Worm (Caenorhabditis elegans) whole organism, young adult: Measurements from ENCODE around the gene mlck-1.

ENCODE experiments used
- B0336.3 ChIP-seq: fragments of 200-800 bp; sonication (Bioruptor generic); IDR thresholded peaks from 2 replicates; pipeline ENCODE4 v1.3.6; 2022; ENCODE audit warnings: missing genetic modification characterization, missing compliant biosample characterization
- K12H6.12 ChIP-seq: fragments of 200-800 bp; sonication (Bioruptor generic); optimal IDR thresholded peaks from 2 replicates; lab custom pipeline; 2018; ENCODE audit warnings: mild to moderate bottlenecking, missing genetic modification characterization, missing compliant biosample characterization
- ZK185.1 ChIP-seq: sonication (generic microtip); optimal IDR thresholded peaks from 2 replicates; lab custom pipeline; 2016; ENCODE audit warnings: mild to moderate bottlenecking, missing genetic modification characterization, missing compliant biosample characterization; ENCODE audit not compliant: poor library complexity, severe bottlenecking
- bed-1 ChIP-seq: fragments of 200-800 bp; sonication (Bioruptor generic); IDR thresholded peaks from 2 replicates; pipeline ENCODE4 v1.3.6; 2022; ENCODE audit warnings: missing genetic modification reagents, missing genetic modification characterization, missing compliant biosample characterization
- cebp-1 ChIP-seq, 2 experiments: fragments of 200-800 bp in 1 of 2; sonication (Bioruptor generic) in 1 of 2; sonication (generic microtip) in 1 of 2; IDR thresholded peaks in 1 of 2; optimal IDR thresholded peaks in 1 of 2; 2 replicates each; pipeline versions ENCODE4 v1.3.6 to Lab custom; 2017 to 2022; ENCODE audit warnings: missing compliant biosample characterization in 2 of 2, missing genetic modification characterization in 2 of 2, mild to moderate bottlenecking in 1 of 2, missing genetic modification reagents in 1 of 2, moderate library complexity in 1 of 2
- ceh-40 ChIP-seq: fragments of 200-800 bp; sonication (Bioruptor generic); IDR thresholded peaks from 2 replicates; pipeline ENCODE4 v1.3.6; 2022; ENCODE audit warnings: missing genetic modification characterization, missing compliant biosample characterization
- ets-4 ChIP-seq: fragments of 200-800 bp; sonication (Bioruptor generic); optimal IDR thresholded peaks from 2 replicates; lab custom pipeline; 2018; ENCODE audit warnings: mild to moderate bottlenecking, missing genetic modification characterization, missing compliant biosample characterization
- hsf-1 ChIP-seq: fragments of 200-800 bp; sonication (Bioruptor generic); IDR thresholded peaks from 2 replicates; pipeline ENCODE4 v1.3.6; 2022; ENCODE audit warnings: missing genetic modification reagents, missing genetic modification characterization, missing compliant biosample characterization
- lin-40 ChIP-seq: sonication (generic microtip); optimal IDR thresholded peaks from 2 replicates; lab custom pipeline; 2016; ENCODE audit warnings: missing genetic modification characterization, mild to moderate bottlenecking, missing compliant biosample characterization, missing genotype, missing genetic modification reagents
- tbx-9 ChIP-seq: sonication (generic microtip); optimal IDR thresholded peaks from 2 replicates; lab custom pipeline; 2016; ENCODE audit warnings: borderline replicate concordance, missing genetic modification characterization, inconsistent platforms, missing compliant biosample characterization
- unc-62 ChIP-seq: fragments of 150-350 bp; optimal IDR thresholded peaks from 2 replicates; lab custom pipeline; 2014; ENCODE audit warnings: missing biosample characterization, missing genetic modification reagents, missing genetic modification characterization
- zfh-2 ChIP-seq: fragments of 200-800 bp; sonication (Bioruptor generic); conservative IDR thresholded peaks from 2 replicates; pipeline ENCODE4 v1.3.6; 2022; ENCODE audit warnings: missing genetic modification reagents, missing genetic modification characterization, missing compliant biosample characterization
- ztf-18 ChIP-seq: sonication (generic microtip); optimal IDR thresholded peaks from 2 replicates; lab custom pipeline; 2016; ENCODE audit warnings: missing genotype, mild to moderate bottlenecking, missing genetic modification characterization, missing compliant biosample characterization

- TF ChIP-seq zfh-2 (GFP tag; lab: Robert Waterston, UW) (no peak), B0336.3 (GFP tag; lab: Robert Waterston, UW) (no peak), cebp-1 (GFP tag; IDR thresholded peaks at IDR 0.05; lab: Robert Waterston, UW) (no peak), cebp-1 (tag; optimal IDR thresholded peaks at IDR 0.05; lab: Kevin White, UChicago) (no peak), hsf-1 (GFP tag; lab: Robert Waterston, UW) (no peak), unc-62 (no peak), ztf-18 (tag; lab: Kevin White, UChicago) (no peak), ceh-40 (GFP tag; lab: Robert Waterston, UW) (no peak), K12H6.12 (tag; lab: Kevin White, UChicago) (no peak), ets-4 (GFP tag; lab: Kevin White, UChicago) (no peak), bed-1 (no peak), lin-40 (tag; lab: Kevin White, UChicago) (no peak), tbx-9 (tag; lab: Kevin White, UChicago) (no peak), ZK185.1 (tag; lab: Kevin White, UChicago) (no peak)
These were observed 25.1 kb downstream of the mlck-1 start for ce11 chrX:10044473-10044872.
